Worm (Caenorhabditis elegans): ENCODE measurements around the gene dod-19.

- no peak for TF ChIP-seq dao-5 (tag; optimal IDR thresholded peaks at IDR 0.05)
- no peak for TF ChIP-seq him-1 (tag; optimal IDR thresholded peaks at IDR 0.05)
These were observed 1.7 kb downstream of the dod-19 start for ce11 chrV:412820-413219.
